Worm (Caenorhabditis elegans): ENCODE results near the gene C14B1.8.

DNA sequence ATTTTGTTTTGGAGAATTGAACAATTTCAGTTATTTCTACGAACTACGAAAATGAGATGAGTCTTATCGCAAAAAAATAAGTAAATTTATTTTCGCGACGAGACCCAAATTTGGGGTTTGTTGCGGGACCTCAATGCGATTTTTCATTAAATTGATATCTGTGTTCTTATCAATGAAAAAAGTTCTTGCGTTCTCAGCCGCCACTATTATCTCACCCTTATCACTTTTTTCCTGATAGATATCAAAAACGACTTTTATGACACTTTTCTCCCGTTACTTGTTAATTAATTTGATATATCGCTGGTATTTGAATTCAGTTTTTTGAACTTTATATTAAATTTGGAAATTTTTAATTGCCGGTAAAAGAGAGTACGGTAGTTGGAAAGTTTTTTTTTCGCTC, 23.9 kb upstream of the C14B1.8 start:
- no peak for TF ChIP-seq ceh-36 (tag; optimal IDR thresholded peaks at IDR 0.05)
- TF ChIP-seq flt-1 (GFP tag; IDR thresholded peaks at IDR 0.05), result no peak
- TF ChIP-seq F13C5.2 (tag; optimal IDR thresholded peaks at IDR 0.05), result no peak
- no peak for TF ChIP-seq ama-1 (optimal IDR thresholded peaks at IDR 0.05)
- no peak for TF ChIP-seq ceh-13 (GFP tag; optimal IDR thresholded peaks at IDR 0.05)
- no peak for TF ChIP-seq scrt-1 (GFP tag; IDR thresholded peaks at IDR 0.05)
- TF ChIP-seq hmg-4 (GFP tag; optimal IDR thresholded peaks at IDR 0.05), result no peak
- no peak for TF ChIP-seq hmbx-1 (tag; optimal IDR thresholded peaks at IDR 0.05)
- no peak for TF ChIP-seq sea-1 (GFP tag; conservative IDR thresholded peaks at IDR 0.05)
- TF ChIP-seq tbx-11 (GFP tag; IDR thresholded peaks at IDR 0.05), result no peak
- TF ChIP-seq tra-4 (tag; optimal IDR thresholded peaks at IDR 0.05), result no peak
- no peak for TF ChIP-seq tbx-37 (GFP tag; conservative IDR thresholded peaks at IDR 0.05)
- TF ChIP-seq aly-1 (tag; optimal IDR thresholded peaks at IDR 0.05), result no peak
- no peak for TF ChIP-seq ets-7 (tag; optimal IDR thresholded peaks at IDR 0.05)

Data from whole organism, early embryonic.